Worm (Caenorhabditis elegans): ENCODE results near the gene T07A5.1.
A peak's percentile ranks its signal among the peaks of the same experiment; 100 is the strongest.

DNA sequence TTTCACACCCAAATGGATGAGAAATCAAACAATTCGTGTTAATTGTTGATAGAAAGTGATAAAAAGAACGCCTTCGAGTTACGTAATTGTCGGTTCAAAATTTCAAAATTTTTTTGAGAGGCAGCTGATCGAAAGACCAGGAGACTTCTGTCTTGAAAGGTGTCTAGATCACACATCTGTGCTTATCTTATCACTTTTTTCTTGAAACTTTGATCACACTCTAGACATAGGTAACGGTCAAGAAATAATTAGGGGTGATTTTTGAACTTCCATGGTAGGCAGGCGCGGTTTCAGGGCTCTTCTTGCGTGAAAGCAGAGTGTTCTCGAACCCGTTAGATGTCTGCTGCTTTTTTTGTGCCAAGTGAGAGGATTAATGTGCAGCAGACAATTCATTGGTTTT lies 12.6 kb downstream of the T07A5.1 start:
- TF ChIP-seq lin-39 (tag; optimal IDR thresholded peaks at IDR 0.05) = no peak
- no peak for TF ChIP-seq skn-1 (tag; optimal IDR thresholded peaks at IDR 0.05)
- no peak for TF ChIP-seq ztf-4 (tag; optimal IDR thresholded peaks at IDR 0.05)
- no peak for TF ChIP-seq elt-2 (tag; optimal IDR thresholded peaks at IDR 0.05)
- no peak for TF ChIP-seq pqm-1 (tag; optimal IDR thresholded peaks at IDR 0.05)
- no peak for TF ChIP-seq pha-4 (tag; optimal IDR thresholded peaks at IDR 0.05)
- TF ChIP-seq ceh-28 (tag; optimal IDR thresholded peaks at IDR 0.05) = no peak
- TF ChIP-seq ceh-82 (tag; optimal IDR thresholded peaks at IDR 0.05) = no peak
- TF ChIP-seq unc-39 (tag; optimal IDR thresholded peaks at IDR 0.05) = no peak
- TF ChIP-seq elt-3 (tag; optimal IDR thresholded peaks at IDR 0.05) = peak in 1 of 3 experiments; percentile 56
- no peak for TF ChIP-seq ama-1 (optimal IDR thresholded peaks at IDR 0.05)

All from whole organism, L3 larva.